Fruit fly (Drosophila melanogaster): ENCODE data around the gene CG1907.
A peak's percentile ranks its signal among the peaks of the same experiment; 100 is the strongest.

The CG1907 gene

dm6 chr3R:29585015-29585701, 33.7 kb upstream of the CG1907 start:
- no peak for TF ChIP-seq eg (GFP tag; IDR thresholded peaks at IDR 0.05)
- peak; percentile 58 for TF ChIP-seq Eip78C (GFP tag)
- TF ChIP-seq esn (GFP tag; optimal IDR thresholded peaks at IDR 0.05) = peak; percentile 13
- TF ChIP-seq svp (GFP tag) = peak; percentile 94

dm6 chr3R:29586743-29587142, 32.1 kb upstream of the CG1907 start:
- TF ChIP-seq fd59A (GFP tag; optimal IDR thresholded peaks at IDR 0.05) (no peak), OdsH (GFP tag; optimal IDR thresholded peaks at IDR 0.05) (no peak), CG31627 (GFP tag; optimal IDR thresholded peaks at IDR 0.05) (no peak), CG6792 (GFP tag; optimal IDR thresholded peaks at IDR 0.05) (no peak), CG4318 (GFP tag; optimal IDR thresholded peaks at IDR 0.05) (no peak), Blimp-1 (GFP tag; optimal IDR thresholded peaks at IDR 0.05) (no peak), CG3919 (GFP tag; optimal IDR thresholded peaks at IDR 0.05) (no peak), CG3032 (tag; optimal IDR thresholded peaks at IDR 0.05) (no peak), esn (GFP tag; optimal IDR thresholded peaks at IDR 0.05) (no peak), CG8632 (GFP tag; optimal IDR thresholded peaks at IDR 0.05) (no peak), acj6 (GFP tag; optimal IDR thresholded peaks at IDR 0.05) (no peak), salr (GFP tag; optimal IDR thresholded peaks at IDR 0.05) (no peak), topi (GFP tag; optimal IDR thresholded peaks at IDR 0.05) (no peak), Ets96B (tag; optimal IDR thresholded peaks at IDR 0.05) (no peak), Gug (GFP tag; IDR thresholded peaks at IDR 0.05) (no peak), CG11294 (GFP tag; IDR thresholded peaks at IDR 0.05) (no peak), ss (GFP tag; optimal IDR thresholded peaks at IDR 0.05) (no peak), fkh (GFP tag; optimal IDR thresholded peaks at IDR 0.05) (no peak), svp (GFP tag) (no peak)

dm6 chr3R:29588004-29588403, 30.9 kb upstream of the CG1907 start, which contains the start of gene CG7567:
Gene CG7567, minus strand, starts transcription at chr3R:29588104.
- TF ChIP-seq svp (GFP tag) (peak; percentile 62), Sox102F (GFP tag; optimal IDR thresholded peaks at IDR 0.05) (no peak)

dm6 chr3R:29589662-29590061, 29.2 kb upstream of the CG1907 start, which contains the start of gene CG11470:
Gene CG11470, minus strand, starts transcription at chr3R:29589762.
- peak; percentile 31 for TF ChIP-seq svp (GFP tag)
- no peak for TF ChIP-seq CG11294 (GFP tag; IDR thresholded peaks at IDR 0.05)

- no peak for TF ChIP-seq CG4318 (GFP tag; optimal IDR thresholded peaks at IDR 0.05)
- TF ChIP-seq esn (GFP tag; optimal IDR thresholded peaks at IDR 0.05) = no peak
- no peak for TF ChIP-seq eg (GFP tag; IDR thresholded peaks at IDR 0.05)
- no peak for TF ChIP-seq CG3032 (tag; optimal IDR thresholded peaks at IDR 0.05)
- no peak for TF ChIP-seq CG6792 (GFP tag; optimal IDR thresholded peaks at IDR 0.05)
- no peak for TF ChIP-seq achi (GFP tag; optimal IDR thresholded peaks at IDR 0.05)
- no peak for TF ChIP-seq salr (GFP tag; optimal IDR thresholded peaks at IDR 0.05)
- no peak for TF ChIP-seq CG16779 (tag; optimal IDR thresholded peaks at IDR 0.05)
- TF ChIP-seq CG11762 (GFP tag; optimal IDR thresholded peaks at IDR 0.05; ENCODE audit: insufficient read depth) = no peak
- no peak for TF ChIP-seq Hr39 (GFP tag; optimal IDR thresholded peaks at IDR 0.05)
- TF ChIP-seq CG34406 (GFP tag; optimal IDR thresholded peaks at IDR 0.05) = no peak
- no peak for TF ChIP-seq CG11294 (GFP tag; IDR thresholded peaks at IDR 0.05)
- TF ChIP-seq CG6808 (GFP tag; optimal IDR thresholded peaks at IDR 0.05) = no peak
- TF ChIP-seq CG9139 (GFP tag; optimal IDR thresholded peaks at IDR 0.05) = no peak
- TF ChIP-seq Hr38 (GFP tag; optimal IDR thresholded peaks at IDR 0.05) = no peak
- no peak for TF ChIP-seq CG31627 (GFP tag; optimal IDR thresholded peaks at IDR 0.05)
Observed at dm6 chr3R:29590806-29591205, 28.1 kb upstream of the CG1907 start, which contains the start of gene CG31041. Gene CG31041, minus strand, starts transcription at chr3R:29590906.
